Worm (Caenorhabditis elegans) whole organism, midembryonic: ENCODE measurements around the gene bath-23.

Source experiments
- T22C8.4 ChIP-seq: fragments of 200-800 bp; sonication (Bioruptor generic); IDR thresholded peaks from 2 replicates; pipeline ENCODE4 v1.3.6; 2022; ENCODE audit warnings: missing genetic modification characterization, missing compliant biosample characterization
- med-1 ChIP-seq: sonication (generic microtip); optimal IDR thresholded peaks from 2 replicates; lab custom pipeline; 2017; ENCODE audit warnings: missing genetic modification characterization, mild to moderate bottlenecking, missing compliant biosample characterization, antibody characterized with exemption, missing genetic modification reagents; ENCODE audit not compliant: insufficient read depth

DNA sequence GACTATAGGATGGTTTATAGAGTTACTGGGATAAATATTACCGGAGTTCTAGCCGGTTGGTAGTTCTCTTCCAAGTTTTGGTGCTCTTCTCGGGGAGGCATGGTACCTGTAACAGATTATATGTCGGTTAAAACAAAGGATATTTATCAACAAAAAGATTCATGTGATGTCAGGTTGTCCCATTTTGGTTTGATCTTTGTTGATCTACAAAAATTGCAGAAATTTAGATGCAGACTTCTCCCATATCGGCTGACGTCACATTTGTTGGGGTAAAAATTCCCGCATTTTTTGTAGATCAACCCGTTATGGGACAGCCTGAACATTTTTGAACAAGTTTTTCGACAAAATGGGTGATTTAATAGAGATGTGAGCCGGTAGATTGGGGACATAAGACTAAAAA lies 3.0 kb upstream of the bath-23 start, which contains the start of gene Y49F6C.7:
- no peak for TF ChIP-seq T22C8.4
- no peak for TF ChIP-seq med-1 (GFP tag; lab: Kevin White, UChicago)
